Worm (Caenorhabditis elegans): ENCODE results near the gene abu-6.

- TF ChIP-seq ama-1 (optimal IDR thresholded peaks at IDR 0.05) (no peak), tbx-2 (tag; optimal IDR thresholded peaks at IDR 0.05) (no peak), unc-39 (tag; optimal IDR thresholded peaks at IDR 0.05) (no peak), daf-12 (tag; optimal IDR thresholded peaks at IDR 0.05) (no peak)
These were observed 38.5 kb upstream of the abu-6 start for ce11 chrV:5200188-5200587.
